Worm (Caenorhabditis elegans) whole organism, mixed stage, embryonic: ENCODE results near the gene ins-39.

Experiments used
- M03D4.4 ChIP-seq: sonication (generic microtip); optimal IDR thresholded peaks from 2 replicates; lab custom pipeline; 2017; ENCODE audit warnings: mild to moderate bottlenecking, missing genetic modification characterization, missing compliant biosample characterization
- bed-3 ChIP-seq: fragments of 200-800 bp; sonication (Bioruptor generic); optimal IDR thresholded peaks from 3 replicates; lab custom pipeline; 2018; ENCODE audit warnings: mild to moderate bottlenecking, missing genetic modification characterization, moderate library complexity, missing compliant biosample characterization
- blmp-1 ChIP-seq: fragments of 150-350 bp; optimal IDR thresholded peaks from 2 replicates; lab custom pipeline; 2014; ENCODE audit warnings: missing biosample characterization, missing genetic modification characterization
- ceh-39 ChIP-seq: fragments of 150-350 bp; optimal IDR thresholded peaks from 2 replicates; lab custom pipeline; 2014; ENCODE audit warnings: missing biosample characterization, missing genetic modification characterization
- ceh-43 ChIP-seq: fragments of 200-800 bp; sonication (Bioruptor generic); optimal IDR thresholded peaks from 2 replicates; lab custom pipeline; 2018; ENCODE audit warnings: mild to moderate bottlenecking, missing genetic modification characterization, moderate library complexity, missing compliant biosample characterization
- ceh-83 ChIP-seq: fragments of 200-800 bp; sonication (Bioruptor generic); optimal IDR thresholded peaks from 2 replicates; lab custom pipeline; 2018; ENCODE audit warnings: mild to moderate bottlenecking, missing genetic modification characterization, missing compliant biosample characterization
- ces-1 ChIP-seq: fragments of 150-350 bp; optimal IDR thresholded peaks from 2 replicates; lab custom pipeline; 2014; ENCODE audit warnings: missing biosample characterization, missing genetic modification reagents, missing genetic modification characterization
- cnd-1 ChIP-seq: fragments of 200-800 bp; sonication (Bioruptor generic); optimal IDR thresholded peaks from 2 replicates; lab custom pipeline; 2018; ENCODE audit warnings: mild to moderate bottlenecking, missing genetic modification characterization, missing compliant biosample characterization
- drap-1 ChIP-seq: fragments of 200-800 bp; sonication (Bioruptor generic); optimal IDR thresholded peaks from 3 replicates; lab custom pipeline; 2018; ENCODE audit warnings: mild to moderate bottlenecking, missing genetic modification characterization, missing compliant biosample characterization
- elt-1 ChIP-seq: sonication (generic microtip); optimal IDR thresholded peaks from 2 replicates; lab custom pipeline; 2017; ENCODE audit warnings: missing genetic modification characterization, mild to moderate bottlenecking, missing compliant biosample characterization, antibody characterized with exemption, moderate library complexity, borderline replicate concordance; ENCODE audit not compliant: insufficient read depth
- elt-3 ChIP-seq: fragments of 150-350 bp; optimal IDR thresholded peaks from 2 replicates; lab custom pipeline; 2014; ENCODE audit warnings: missing biosample characterization, missing genetic modification characterization
- flh-1 ChIP-seq: fragments of 200-800 bp; sonication (Bioruptor generic); optimal IDR thresholded peaks from 2 replicates; lab custom pipeline; 2018; ENCODE audit warnings: mild to moderate bottlenecking, missing genetic modification characterization, moderate library complexity, missing compliant biosample characterization
- ham-2 ChIP-seq: fragments of 200-800 bp; sonication (Bioruptor generic); optimal IDR thresholded peaks from 2 replicates; lab custom pipeline; 2018; ENCODE audit warnings: mild to moderate bottlenecking, missing genetic modification characterization, missing compliant biosample characterization
- hlh-1 ChIP-seq: fragments of 150-350 bp; optimal IDR thresholded peaks from 2 replicates; lab custom pipeline; 2014; ENCODE audit warnings: missing biosample characterization, missing genetic modification reagents, missing genetic modification characterization
- lin-13 ChIP-seq: fragments of 150-350 bp; optimal IDR thresholded peaks from 2 replicates; lab custom pipeline; 2014; ENCODE audit warnings: missing biosample characterization, missing genetic modification characterization
- lin-32 ChIP-seq: fragments of 200-800 bp; sonication (Bioruptor generic); optimal IDR thresholded peaks from 2 replicates; lab custom pipeline; 2018; ENCODE audit warnings: mild to moderate bottlenecking, missing genetic modification characterization, missing compliant biosample characterization
- lsy-2 ChIP-seq: fragments of 150-350 bp; optimal IDR thresholded peaks from 2 replicates; lab custom pipeline; 2014; ENCODE audit warnings: missing biosample characterization, missing genetic modification characterization
- mab-5 ChIP-seq: fragments of 150-350 bp; optimal IDR thresholded peaks from 2 replicates; lab custom pipeline; 2014; ENCODE audit warnings: missing biosample characterization, missing genetic modification characterization
- mep-1 ChIP-seq: fragments of 150-350 bp; optimal IDR thresholded peaks from 2 replicates; lab custom pipeline; 2017; ENCODE audit warnings: missing biosample characterization, missing genetic modification reagents, missing genetic modification characterization, inconsistent platforms
- mls-2 ChIP-seq: sonication (generic microtip); optimal IDR thresholded peaks from 2 replicates; lab custom pipeline; 2016; ENCODE audit warnings: mild to moderate bottlenecking, missing genetic modification characterization, moderate library complexity, missing compliant biosample characterization
- nhr-12 ChIP-seq: fragments of 150-350 bp; optimal IDR thresholded peaks from 2 replicates; lab custom pipeline; 2014; ENCODE audit warnings: missing biosample characterization, missing genetic modification characterization
- nhr-2 ChIP-seq: fragments of 150-350 bp; optimal IDR thresholded peaks from 2 replicates; lab custom pipeline; 2014; ENCODE audit warnings: missing biosample characterization, missing genetic modification characterization
- nhr-237 ChIP-seq: fragments of 150-350 bp; optimal IDR thresholded peaks from 2 replicates; lab custom pipeline; 2014; ENCODE audit warnings: missing biosample characterization, missing genetic modification characterization
- nhr-28 ChIP-seq: fragments of 150-350 bp; optimal IDR thresholded peaks from 2 replicates; lab custom pipeline; 2014; ENCODE audit warnings: missing biosample characterization, missing genetic modification characterization
- nhr-76 ChIP-seq: sonication (generic microtip); optimal IDR thresholded peaks from 2 replicates; lab custom pipeline; 2017; ENCODE audit warnings: missing biosample characterization, missing genetic modification characterization
- pha-4 ChIP-seq: fragments of 150-350 bp; optimal IDR thresholded peaks from 2 replicates; lab custom pipeline; 2018; ENCODE audit warnings: missing biosample characterization, missing genetic modification reagents, missing genetic modification characterization
- sem-2 ChIP-seq: fragments of 200-800 bp; sonication (Bioruptor generic); optimal IDR thresholded peaks from 2 replicates; lab custom pipeline; 2018; ENCODE audit warnings: mild to moderate bottlenecking, missing genetic modification characterization, missing compliant biosample characterization
- snpc-4 ChIP-seq: fragments of 150-350 bp; optimal IDR thresholded peaks from 2 replicates; lab custom pipeline; 2014; ENCODE audit warnings: missing biosample characterization, missing genetic modification characterization
- sptf-1 ChIP-seq: sonication (generic microtip); optimal IDR thresholded peaks from 2 replicates; lab custom pipeline; 2017; ENCODE audit warnings: mild to moderate bottlenecking, missing genetic modification characterization, moderate library complexity, missing compliant biosample characterization
- tbx-8 ChIP-seq: fragments of 200-800 bp; sonication (Bioruptor generic); optimal IDR thresholded peaks from 2 replicates; lab custom pipeline; 2018; ENCODE audit warnings: mild to moderate bottlenecking, missing genetic modification characterization, moderate library complexity, missing compliant biosample characterization
- unc-120 ChIP-seq: sonication (generic microtip); optimal IDR thresholded peaks from 2 replicates; lab custom pipeline; 2017; ENCODE audit warnings: missing genetic modification characterization, missing compliant biosample characterization; ENCODE audit not compliant: poor library complexity, severe bottlenecking
- unc-39 ChIP-seq: fragments of 150-350 bp; optimal IDR thresholded peaks from 2 replicates; lab custom pipeline; 2014; ENCODE audit warnings: missing biosample characterization, missing genetic modification characterization
- unc-62 ChIP-seq: fragments of 150-350 bp; optimal IDR thresholded peaks from 2 replicates; lab custom pipeline; 2014; ENCODE audit warnings: missing biosample characterization, missing genetic modification reagents, missing genetic modification characterization
- zip-8 ChIP-seq: fragments of 150-350 bp; optimal IDR thresholded peaks from 2 replicates; lab custom pipeline; 2014; ENCODE audit warnings: missing biosample characterization, missing genetic modification characterization
- ztf-11 ChIP-seq: fragments of 150-350 bp; optimal IDR thresholded peaks from 2 replicates; lab custom pipeline; 2014; ENCODE audit warnings: missing biosample characterization, missing genetic modification characterization

Gene ins-39

DNA sequence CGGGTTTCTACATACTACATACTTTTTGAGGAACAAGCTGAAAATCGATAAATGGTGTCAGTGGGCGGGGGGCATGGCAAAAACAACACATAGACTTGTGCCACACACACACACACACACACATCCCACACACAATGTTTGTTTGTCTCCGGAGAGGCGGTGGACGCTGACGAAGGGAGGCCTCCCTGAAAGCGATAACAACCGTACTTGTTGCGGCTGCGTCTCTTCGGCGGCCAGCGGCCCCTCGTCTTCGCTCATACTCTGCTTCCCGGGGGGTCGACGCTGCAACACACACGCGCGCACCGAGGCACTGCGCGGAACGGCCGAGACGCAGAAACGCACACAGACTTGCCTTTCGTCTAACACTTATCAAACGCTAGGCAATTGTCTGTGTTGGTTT is 24.5 kb downstream of the ins-39 start:
- TF ChIP-seq sptf-1 (tag; lab: Kevin White, UChicago), result peak; percentile 34
- peak; percentile 30 for TF ChIP-seq sem-2 (GFP tag; lab: Kevin White, UChicago)
- TF ChIP-seq hlh-1 (tag; lab: Kevin White, UChicago), result no peak
- peak; percentile 72 for TF ChIP-seq pha-4
- peak; percentile 8 for TF ChIP-seq cnd-1 (tag; lab: Kevin White, UChicago)
- TF ChIP-seq nhr-237 (tag; lab: Kevin White, UChicago), result no peak
- no peak for TF ChIP-seq unc-62 (GFP tag; lab: Kevin White, UChicago)
- no peak for TF ChIP-seq ceh-43 (GFP tag; lab: Kevin White, UChicago)
- TF ChIP-seq drap-1, result peak; percentile 51
- TF ChIP-seq mab-5 (tag; lab: Kevin White, UChicago), result no peak
- TF ChIP-seq bed-3 (GFP tag; lab: Kevin White, UChicago), result no peak
- peak; percentile 42 for TF ChIP-seq M03D4.4 (tag; lab: Kevin White, UChicago)
- peak; percentile 62 for TF ChIP-seq mls-2 (tag; lab: Kevin White, UChicago)
- TF ChIP-seq ham-2, result peak; percentile 87
- TF ChIP-seq ces-1, result peak; percentile 19
- TF ChIP-seq, all 35 proteins: peak for 9

DNA sequence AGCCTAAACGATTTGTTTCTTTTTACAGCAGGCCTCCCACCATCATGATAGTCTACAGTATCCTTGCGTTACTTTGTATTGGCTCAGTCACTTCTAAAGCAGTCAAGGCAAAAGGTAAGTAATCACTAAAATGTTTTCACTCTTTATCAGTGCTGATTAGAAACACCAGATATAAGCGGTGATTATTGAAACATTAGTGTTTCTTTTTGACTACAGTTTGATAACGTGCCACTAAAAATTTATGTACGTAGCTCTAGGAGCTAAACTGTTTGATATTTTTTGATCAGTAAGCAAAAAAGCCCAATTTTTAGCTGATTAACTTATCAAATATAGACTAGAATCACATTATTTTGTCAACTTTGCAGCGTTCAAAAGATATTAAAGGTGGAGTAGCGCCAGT is 32.6 kb downstream of the ins-39 start:
- TF ChIP-seq blmp-1 (tag; lab: Kevin White, UChicago), result no peak
- TF ChIP-seq unc-39 (tag; lab: Kevin White, UChicago), result no peak
- no peak for TF ChIP-seq hlh-1 (tag; lab: Kevin White, UChicago)
- TF ChIP-seq nhr-2, result no peak
- TF ChIP-seq lin-13, result no peak
- no peak for TF ChIP-seq nhr-237 (tag; lab: Kevin White, UChicago)
- no peak for TF ChIP-seq sem-2 (GFP tag; lab: Kevin White, UChicago)
- TF ChIP-seq flh-1, result no peak
- TF ChIP-seq mep-1 (tag; lab: Kevin White, UChicago), result no peak
- TF ChIP-seq unc-120 (tag; lab: Kevin White, UChicago), result no peak
- no peak for TF ChIP-seq pha-4
- TF ChIP-seq elt-1, result no peak
- no peak for TF ChIP-seq bed-3 (GFP tag; lab: Kevin White, UChicago)
- TF ChIP-seq tbx-8 (GFP tag; lab: Kevin White, UChicago), result no peak
- no peak for TF ChIP-seq elt-3 (tag; lab: Kevin White, UChicago)
- no peak for TF ChIP-seq lsy-2
- no peak for TF ChIP-seq ceh-39 (tag; lab: Kevin White, UChicago)
- TF ChIP-seq nhr-76 (tag; lab: Kevin White, UChicago), result no peak
- no peak for TF ChIP-seq drap-1
- no peak for TF ChIP-seq cnd-1 (tag; lab: Kevin White, UChicago)

DNA sequence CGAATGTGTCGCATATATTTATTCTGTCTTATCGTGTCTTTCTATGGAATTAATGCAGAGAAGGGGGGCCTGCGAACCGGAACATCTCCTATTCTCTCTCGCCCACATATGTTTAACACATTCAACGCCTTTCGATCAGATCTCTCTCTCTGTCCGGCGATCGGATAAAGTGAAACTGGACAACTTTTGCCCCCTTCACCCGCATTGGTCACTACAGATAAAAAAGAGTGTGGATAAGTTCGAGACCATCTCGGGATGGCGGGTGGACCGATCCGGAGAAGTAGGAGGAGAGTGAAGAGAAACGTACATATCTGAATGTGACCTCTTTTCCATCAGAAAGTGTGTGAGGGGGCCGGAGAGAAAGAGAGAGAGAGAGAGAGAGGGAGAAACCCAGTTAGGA is 33.1 kb downstream of the ins-39 start, which contains the start of gene H42K12.3:
TSS of gene H42K12.3 (plus strand) at position 308 of the 400 bp plus-strand sequence.
- peak; percentile 67 for TF ChIP-seq blmp-1 (tag; lab: Kevin White, UChicago)
- TF ChIP-seq flh-1, result no peak
- peak; percentile 18 for TF ChIP-seq elt-1
- no peak for TF ChIP-seq sem-2 (GFP tag; lab: Kevin White, UChicago)

DNA sequence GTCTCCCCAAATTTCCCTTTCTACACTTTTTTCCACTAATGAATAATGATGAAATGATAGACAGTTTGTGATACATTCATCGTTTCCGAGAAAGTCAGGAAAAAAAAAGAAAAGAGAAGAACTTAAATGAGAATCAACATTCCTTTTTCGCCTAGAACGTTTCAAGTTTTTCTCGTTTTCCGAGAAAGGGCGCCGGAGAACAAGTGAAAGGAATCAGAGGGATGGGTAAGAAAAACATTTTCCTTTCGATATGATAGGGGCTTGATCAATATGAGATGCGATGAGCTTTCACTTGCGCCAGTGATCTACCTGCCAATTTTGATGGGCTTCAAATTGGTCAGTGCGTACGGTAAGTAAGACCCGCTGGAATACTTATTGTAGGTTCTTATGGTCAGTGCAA is 34.8 kb downstream of the ins-39 start:
- peak; percentile 68 for TF ChIP-seq blmp-1 (tag; lab: Kevin White, UChicago)
- TF ChIP-seq drap-1, result no peak
- TF ChIP-seq nhr-2, result no peak
- no peak for TF ChIP-seq mep-1 (tag; lab: Kevin White, UChicago)
- TF ChIP-seq nhr-237 (tag; lab: Kevin White, UChicago), result no peak

DNA sequence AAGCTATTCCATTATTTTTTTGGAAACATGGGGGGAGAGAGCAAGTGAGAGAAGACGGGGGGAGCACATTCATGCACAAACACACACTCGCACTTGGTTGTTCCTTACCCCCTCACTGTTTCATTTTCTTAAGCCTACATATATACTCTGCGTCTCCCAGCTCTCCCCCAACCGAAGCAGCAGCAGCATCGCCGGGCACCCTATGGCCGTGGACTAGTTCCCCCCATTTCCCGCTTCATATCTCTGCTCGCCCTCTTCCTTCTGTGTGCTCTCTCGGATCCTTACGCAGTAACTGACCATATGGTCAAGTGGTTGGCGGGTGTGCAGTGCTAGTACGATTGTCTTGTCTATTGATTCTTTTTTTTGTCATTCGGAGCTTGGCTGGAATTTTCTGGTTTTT is 42.0 kb downstream of the ins-39 start:
- TF ChIP-seq lsy-2 (peak; percentile 55), unc-39 (tag; lab: Kevin White, UChicago) (no peak), mab-5 (tag; lab: Kevin White, UChicago) (no peak), ceh-83 (no peak), pha-4 (peak; percentile 85), blmp-1 (tag; lab: Kevin White, UChicago) (no peak), elt-3 (tag; lab: Kevin White, UChicago) (no peak), sem-2 (GFP tag; lab: Kevin White, UChicago) (no peak), ham-2 (peak; percentile 71), elt-1 (no peak), bed-3 (GFP tag; lab: Kevin White, UChicago) (no peak), ceh-43 (GFP tag; lab: Kevin White, UChicago) (peak; percentile 9), nhr-76 (tag; lab: Kevin White, UChicago) (no peak), zip-8 (no peak), lin-32 (GFP tag; lab: Kevin White, UChicago) (peak; percentile 86), ces-1 (peak; percentile 78), drap-1 (peak; percentile 77), flh-1 (no peak), unc-62 (GFP tag; lab: Kevin White, UChicago) (peak; percentile 26), hlh-1 (tag; lab: Kevin White, UChicago) (peak; percentile 89), mep-1 (tag; lab: Kevin White, UChicago) (peak; percentile 73), mls-2 (tag; lab: Kevin White, UChicago) (peak; percentile 49), nhr-237 (tag; lab: Kevin White, UChicago) (peak; percentile 42), sptf-1 (tag; lab: Kevin White, UChicago) (peak; percentile 70), nhr-12 (tag; lab: Kevin White, UChicago) (no peak), ceh-39 (tag; lab: Kevin White, UChicago) (peak; percentile 46), tbx-8 (GFP tag; lab: Kevin White, UChicago) (no peak), cnd-1 (tag; lab: Kevin White, UChicago) (peak; percentile 86), ztf-11 (tag; lab: Kevin White, UChicago) (peak; percentile 30), M03D4.4 (tag; lab: Kevin White, UChicago) (peak; percentile 56), nhr-2 (peak; percentile 74), lin-13 (no peak), unc-120 (tag; lab: Kevin White, UChicago) (peak; percentile 81), nhr-28 (tag; lab: Kevin White, UChicago) (no peak), snpc-4 (no peak)
